1 fruit fly cellular context compared by ENCODE assay signal in genomic region chr3R:9239941-9240400, dm6.
A peak's percentile ranks its signal among the peaks of the same experiment; 100 is the strongest.
TF ChIP-seq lines count a peak whose summit lies in the region.

No protein-coding gene starts in this region.

TF ChIP-seq in whole organism, embryonic, 481 proteins besides CTCF, POLR2A, EP300 and RAD21 (continued from another document and continues in another):
- TF ChIP-seq CG15514 (GFP tag; optimal IDR thresholded peaks at IDR 0.05; lab: Kevin White, UChicago) (peak; percentile 55), CG15479 (GFP tag; optimal IDR thresholded peaks at IDR 0.05; lab: Kevin White, UChicago) (no peak), Side (GFP tag; optimal IDR thresholded peaks at IDR 0.05; lab: Kevin White, UChicago) (no peak), sens (GFP tag; lab: Kevin White, UChicago) (peak; percentile 72), vnd (GFP tag; IDR thresholded peaks at IDR 0.05; lab: Robert Waterston, UW; ENCODE audit: partially characterized antibody) (peak; percentile 67; the same call in 2 of the 3 replicates), MTF-1 (GFP tag; optimal IDR thresholded peaks at IDR 0.05; lab: Kevin White, UChicago; ENCODE audit: borderline replicate concordance) (no peak), lilli (GFP tag; optimal IDR thresholded peaks at IDR 0.05; lab: Kevin White, UChicago) (peak; percentile 2), Poxn (GFP tag; IDR thresholded peaks at IDR 0.05; lab: Robert Waterston, UW) (no peak), Fer2 (tag; optimal IDR thresholded peaks at IDR 0.05; lab: Kevin White, UChicago) (no peak), Dll (GFP tag; IDR thresholded peaks at IDR 0.05; lab: Robert Waterston, UW; ENCODE audit: partially characterized antibody) (peak; percentile 86), Bgb (GFP tag; IDR thresholded peaks at IDR 0.05; lab: Robert Waterston, UW; ENCODE audit: partially characterized antibody) (peak; percentile 86), nerfin-1 (tag; optimal IDR thresholded peaks at IDR 0.05; lab: Kevin White, UChicago) (peak; percentile 21), dmrt11E (tag; optimal IDR thresholded peaks at IDR 0.05; lab: Kevin White, UChicago) (no peak), CG17186 (GFP tag; optimal IDR thresholded peaks at IDR 0.05; lab: Kevin White, UChicago) (peak; percentile 89), CG12219 (GFP tag; optimal IDR thresholded peaks at IDR 0.05; lab: Kevin White, UChicago) (no peak), psq (GFP tag; optimal IDR thresholded peaks at IDR 0.05; lab: Kevin White, UChicago) (no peak), ken (GFP tag; IDR thresholded peaks at IDR 0.05; lab: Robert Waterston, UW) (no peak), HmgD (GFP tag; optimal IDR thresholded peaks at IDR 0.05; lab: Kevin White, UChicago) (no peak), CG1603 (tag; optimal IDR thresholded peaks at IDR 0.05; lab: Kevin White, UChicago) (peak; percentile 59), Chrac-16 (GFP tag; optimal IDR thresholded peaks at IDR 0.05; lab: Kevin White, UChicago) (no peak), lbe (GFP tag; optimal IDR thresholded peaks at IDR 0.05; lab: Kevin White, UChicago) (peak; percentile 48), tin (GFP tag; optimal IDR thresholded peaks at IDR 0.05; lab: Kevin White, UChicago) (no peak), B-H2 (GFP tag; optimal IDR thresholded peaks at IDR 0.05; lab: Kevin White, UChicago) (no peak), usp (GFP tag; optimal IDR thresholded peaks at IDR 0.05; lab: Kevin White, UChicago) (no peak), stc (GFP tag; IDR thresholded peaks at IDR 0.05; lab: Robert Waterston, UW) (no peak), B-H1 (GFP tag; IDR thresholded peaks at IDR 0.05; lab: Robert Waterston, UW) (no peak), Sry-δ (GFP tag; optimal IDR thresholded peaks at IDR 0.05; lab: Kevin White, UChicago) (peak; percentile 91), Neu2 (GFP tag; optimal IDR thresholded peaks at IDR 0.05; lab: Kevin White, UChicago; ENCODE audit: borderline replicate concordance) (no peak), MESR4 (GFP tag; optimal IDR thresholded peaks at IDR 0.05; lab: Kevin White, UChicago) (peak; percentile 83), CG10366 (GFP tag; IDR thresholded peaks at IDR 0.05; lab: Robert Waterston, UW) (no peak), Antp (GFP tag; optimal IDR thresholded peaks at IDR 0.05; lab: Kevin White, UChicago) (no peak), CG4282 (GFP tag; optimal IDR thresholded peaks at IDR 0.05; lab: Kevin White, UChicago) (peak; percentile 33), btn (GFP tag; optimal IDR thresholded peaks at IDR 0.05; lab: Kevin White, UChicago) (no peak), CG15011 (GFP tag; optimal IDR thresholded peaks at IDR 0.05; lab: Kevin White, UChicago) (no peak), az2 (GFP tag; optimal IDR thresholded peaks at IDR 0.05; lab: Kevin White, UChicago) (no peak), Rfx (GFP tag; IDR thresholded peaks at IDR 0.05; lab: Robert Waterston, UW) (no peak), CG11247 (GFP tag; IDR thresholded peaks at IDR 0.05; lab: Robert Waterston, UW) (no peak), gsb-n (tag; optimal IDR thresholded peaks at IDR 0.05; lab: Kevin White, UChicago) (peak; percentile 49), Doc3 (GFP tag; IDR thresholded peaks at IDR 0.05; lab: Robert Waterston, UW; ENCODE audit: partially characterized antibody) (peak; percentile 70), sisA (GFP tag; IDR thresholded peaks at IDR 0.05; lab: Robert Waterston, UW) (no peak), Atf6 (GFP tag; IDR thresholded peaks at IDR 0.05; lab: Robert Waterston, UW) (0 out of 2 replicates have a peak, but pooled peaks have one; percentile 1), CG30403 (GFP tag; optimal IDR thresholded peaks at IDR 0.05; lab: Kevin White, UChicago) (peak; percentile 13), ab (GFP tag; optimal IDR thresholded peaks at IDR 0.05; lab: Kevin White, UChicago) (no peak), Drgx (GFP tag; IDR thresholded peaks at IDR 0.05; lab: Robert Waterston, UW) (no peak), trh (GFP tag; optimal IDR thresholded peaks at IDR 0.05; lab: Kevin White, UChicago) (no peak), schlank (tag; optimal IDR thresholded peaks at IDR 0.05; lab: Kevin White, UChicago) (no peak), esg (GFP tag; conservative IDR thresholded peaks at IDR 0.05; lab: Robert Waterston, UW) (no peak), CG17385 (GFP tag; optimal IDR thresholded peaks at IDR 0.05; lab: Kevin White, UChicago) (peak; percentile 99), D19A (tag; optimal IDR thresholded peaks at IDR 0.05; lab: Kevin White, UChicago) (peak; percentile 66), CG10565 (GFP tag; optimal IDR thresholded peaks at IDR 0.05; lab: Kevin White, UChicago) (no peak), CG6854 (GFP tag; optimal IDR thresholded peaks at IDR 0.05; lab: Kevin White, UChicago) (no peak), cas (GFP tag; IDR thresholded peaks at IDR 0.05; lab: Robert Waterston, UW) (no peak), bigmax (GFP tag; optimal IDR thresholded peaks at IDR 0.05; lab: Kevin White, UChicago) (no peak), CG32767 (GFP tag; IDR thresholded peaks at IDR 0.05; lab: Robert Waterston, UW) (no peak), exex (tag; optimal IDR thresholded peaks at IDR 0.05; lab: Kevin White, UChicago) (no peak), pho (GFP tag; optimal IDR thresholded peaks at IDR 0.05; lab: Kevin White, UChicago) (no peak), gro (GFP tag; optimal IDR thresholded peaks at IDR 0.05; lab: Kevin White, UChicago) (peak; percentile 60), fd96Cb (tag; optimal IDR thresholded peaks at IDR 0.05; lab: Kevin White, UChicago) (no peak), CG34224 (GFP tag; IDR thresholded peaks at IDR 0.05; lab: Robert Waterston, UW; ENCODE audit: partially characterized antibody) (peak; percentile 85; the same call in 2 of the 3 replicates), CG8089 (GFP tag; optimal IDR thresholded peaks at IDR 0.05; lab: Kevin White, UChicago) (no peak), CG16813 (GFP tag; IDR thresholded peaks at IDR 0.05; lab: Robert Waterston, UW; ENCODE audit: partially characterized antibody) (peak; percentile 79), BEAF-32 (GFP tag; optimal IDR thresholded peaks at IDR 0.05; lab: Kevin White, UChicago) (peak; percentile 81), Ravus (GFP tag; IDR thresholded peaks at IDR 0.05; lab: Robert Waterston, UW) (no peak), ato (GFP tag; IDR thresholded peaks at IDR 0.05; lab: Robert Waterston, UW; ENCODE audit: partially characterized antibody) (peak; percentile 87), CG6272 (GFP tag; IDR thresholded peaks at IDR 0.05; lab: Robert Waterston, UW) (no peak), CG2116 (GFP tag; optimal IDR thresholded peaks at IDR 0.05; lab: Kevin White, UChicago) (peak; percentile 97), Sox102F (GFP tag; optimal IDR thresholded peaks at IDR 0.05; lab: Kevin White, UChicago) (no peak), stwl (tag; optimal IDR thresholded peaks at IDR 0.05; lab: Kevin White, UChicago) (peak; percentile 88), zen2 (GFP tag; IDR thresholded peaks at IDR 0.05; lab: Robert Waterston, UW; ENCODE audit: partially characterized antibody) (peak; percentile 78; the same call in 2 of the 3 replicates), chn (GFP tag; optimal IDR thresholded peaks at IDR 0.05; lab: Kevin White, UChicago) (no peak), Adf1 (GFP tag; IDR thresholded peaks at IDR 0.05; lab: Robert Waterston, UW) (peak; percentile 37; the same call in 1 of the 2 replicates), CoRest (tag; optimal IDR thresholded peaks at IDR 0.05; lab: Kevin White, UChicago) (peak; percentile 5), Atf3 (GFP tag; optimal IDR thresholded peaks at IDR 0.05; lab: Kevin White, UChicago) (no peak), zfh2 (GFP tag; optimal IDR thresholded peaks at IDR 0.05; lab: Kevin White, UChicago) (no peak), wor (GFP tag; IDR thresholded peaks at IDR 0.05; lab: Robert Waterston, UW) (no peak), unc-4 (GFP tag; IDR thresholded peaks at IDR 0.05; lab: Robert Waterston, UW; ENCODE audit: partially characterized antibody) (peak; percentile 86), lov (optimal IDR thresholded peaks at IDR 0.05; lab: Kevin White, UChicago) (no peak), lov (GFP tag; IDR thresholded peaks at IDR 0.05; lab: Robert Waterston, UW) (no peak), CG18476 (GFP tag; optimal IDR thresholded peaks at IDR 0.05; lab: Kevin White, UChicago) (no peak), CG1647 (GFP tag; optimal IDR thresholded peaks at IDR 0.05; lab: Kevin White, UChicago) (no peak), hb (GFP tag; IDR thresholded peaks at IDR 0.05; lab: Robert Waterston, UW; ENCODE audit: partially characterized antibody) (peak; percentile 58; the same call in 1 of the 3 replicates), Hsf (GFP tag; optimal IDR thresholded peaks at IDR 0.05; lab: Kevin White, UChicago) (no peak), Mad (GFP tag; optimal IDR thresholded peaks at IDR 0.05; lab: Kevin White, UChicago) (no peak), Dref (GFP tag; IDR thresholded peaks at IDR 0.05; lab: Robert Waterston, UW) (peak; percentile 82), ro (GFP tag; IDR thresholded peaks at IDR 0.05; lab: Robert Waterston, UW) (no peak), CG34376 (GFP tag; optimal IDR thresholded peaks at IDR 0.05; lab: Kevin White, UChicago) (peak; percentile 51), CG1529 (GFP tag; optimal IDR thresholded peaks at IDR 0.05; lab: Kevin White, UChicago) (no peak), Awh (GFP tag; IDR thresholded peaks at IDR 0.05; lab: Robert Waterston, UW) (no peak), Doc2 (GFP tag; IDR thresholded peaks at IDR 0.05; lab: Robert Waterston, UW) (no peak), CG8765 (GFP tag; IDR thresholded peaks at IDR 0.05; lab: Robert Waterston, UW) (no peak), CG2678 (tag; optimal IDR thresholded peaks at IDR 0.05; lab: Kevin White, UChicago) (peak; percentile 4), CG17361 (GFP tag; IDR thresholded peaks at IDR 0.05; lab: Robert Waterston, UW) (peak; percentile 40; the same call in 2 of the 3 replicates), CG6689 (GFP tag; IDR thresholded peaks at IDR 0.05; lab: Robert Waterston, UW) (no peak), bsh (GFP tag; optimal IDR thresholded peaks at IDR 0.05; lab: Kevin White, UChicago) (peak in 1 of 2 experiments; percentile 17), HLH4C (GFP tag; IDR thresholded peaks at IDR 0.05; lab: Robert Waterston, UW; ENCODE audit: partially characterized antibody) (peak; percentile 88), Ets97D (GFP tag; optimal IDR thresholded peaks at IDR 0.05; lab: Kevin White, UChicago) (peak; percentile 55), Sin3A (optimal IDR thresholded peaks at IDR 0.05; lab: Kevin White, UChicago) (peak; percentile 8), nmo (GFP tag; optimal IDR thresholded peaks at IDR 0.05; lab: Kevin White, UChicago) (peak; percentile 36), bowl (GFP tag; IDR thresholded peaks at IDR 0.05; lab: Robert Waterston, UW) (no peak), Aef1 (GFP tag; IDR thresholded peaks at IDR 0.05; lab: Robert Waterston, UW) (no peak), CG12104 (GFP tag; optimal IDR thresholded peaks at IDR 0.05; lab: Kevin White, UChicago) (no peak), CG43689 (GFP tag; IDR thresholded peaks at IDR 0.05; lab: Robert Waterston, UW) (no peak), pnt (GFP tag; optimal IDR thresholded peaks at IDR 0.05; lab: Kevin White, UChicago) (no peak), Mrtf (GFP tag; IDR thresholded peaks at IDR 0.05; lab: Robert Waterston, UW) (no peak), Scr (GFP tag; IDR thresholded peaks at IDR 0.05; lab: Robert Waterston, UW; ENCODE audit: partially characterized antibody) (peak; percentile 80), CG32532 (GFP tag; IDR thresholded peaks at IDR 0.05; lab: Robert Waterston, UW) (no peak), CG11456 (GFP tag; IDR thresholded peaks at IDR 0.05; lab: Robert Waterston, UW) (no peak), Sry-β (GFP tag; optimal IDR thresholded peaks at IDR 0.05; lab: Kevin White, UChicago) (no peak), yki (optimal IDR thresholded peaks at IDR 0.05; lab: Kevin White, UChicago) (no peak), grau (tag; optimal IDR thresholded peaks at IDR 0.05; lab: Kevin White, UChicago) (peak; percentile 26), jumu (GFP tag; optimal IDR thresholded peaks at IDR 0.05; lab: Kevin White, UChicago) (no peak), fd102C (GFP tag; optimal IDR thresholded peaks at IDR 0.05; lab: Kevin White, UChicago) (no peak), Ssrp (tag; optimal IDR thresholded peaks at IDR 0.05; lab: Kevin White, UChicago) (no peak), CG9437 (GFP tag; optimal IDR thresholded peaks at IDR 0.05; lab: Kevin White, UChicago) (no peak), Opbp (GFP tag; IDR thresholded peaks at IDR 0.05; lab: Robert Waterston, UW; ENCODE audit: partially characterized antibody) (peak; percentile 78), inv (GFP tag; IDR thresholded peaks at IDR 0.05; lab: Robert Waterston, UW; ENCODE audit: partially characterized antibody) (peak; percentile 65), H15 (GFP tag; IDR thresholded peaks at IDR 0.05; lab: Robert Waterston, UW) (no peak), CG9609 (GFP tag; optimal IDR thresholded peaks at IDR 0.05; lab: Kevin White, UChicago) (no peak), cad (GFP tag; optimal IDR thresholded peaks at IDR 0.05; lab: Kevin White, UChicago) (no peak), CG14050 (GFP tag; IDR thresholded peaks at IDR 0.05; lab: Robert Waterston, UW) (no peak), CG2120 (GFP tag; optimal IDR thresholded peaks at IDR 0.05; lab: Kevin White, UChicago) (peak; percentile 9), sug (tag; optimal IDR thresholded peaks at IDR 0.05; lab: Kevin White, UChicago) (peak; percentile 31), mirr (GFP tag; optimal IDR thresholded peaks at IDR 0.05; lab: Kevin White, UChicago) (no peak), CG9797 (GFP tag; optimal IDR thresholded peaks at IDR 0.05; lab: Kevin White, UChicago) (peak; percentile 22), Nf-YC (tag; optimal IDR thresholded peaks at IDR 0.05; lab: Kevin White, UChicago) (peak; percentile 27), crol (GFP tag; IDR thresholded peaks at IDR 0.05; lab: Robert Waterston, UW) (no peak), Usf (GFP tag; optimal IDR thresholded peaks at IDR 0.05; lab: Kevin White, UChicago) (no peak), Hr3 (GFP tag; optimal IDR thresholded peaks at IDR 0.05; lab: Kevin White, UChicago) (no peak), sna (GFP tag; IDR thresholded peaks at IDR 0.05; lab: Robert Waterston, UW; ENCODE audit: partially characterized antibody) (peak; percentile 79), CG34422 (GFP tag; IDR thresholded peaks at IDR 0.05; lab: Robert Waterston, UW) (peak; percentile 36; the same call in 1 of the 3 replicates), eyg (GFP tag; optimal IDR thresholded peaks at IDR 0.05; lab: Kevin White, UChicago) (no peak), HmgZ (tag; optimal IDR thresholded peaks at IDR 0.05; lab: Kevin White, UChicago) (peak; percentile 43), Dad (GFP tag; optimal IDR thresholded peaks at IDR 0.05; lab: Kevin White, UChicago) (no peak), z (GFP tag; IDR thresholded peaks at IDR 0.05; lab: Robert Waterston, UW) (no peak)
